Worm (Caenorhabditis elegans) whole organism, young adult: ENCODE measurements around the gene B0454.5.

ENCODE experiments used
- D2030.7 ChIP-seq: fragments of 200-800 bp; sonication (Bioruptor generic); IDR thresholded peaks from 2 replicates; pipeline ENCODE4 v1.3.6; 2022; ENCODE audit warnings: missing genetic modification reagents, missing genetic modification characterization, missing compliant biosample characterization
- dpff-1 ChIP-seq: sonication (generic microtip); optimal IDR thresholded peaks from 2 replicates; lab custom pipeline; 2017; ENCODE audit warnings: mild to moderate bottlenecking, missing genetic modification characterization, missing compliant biosample characterization
- snpc-4 ChIP-seq, 5 experiments: fragments of 150-350 bp in 1 of 5; sonication (generic microtip) in 4 of 5; optimal IDR thresholded peaks; 2 replicates each; lab custom pipeline; 2014 to 2018; ENCODE audit warnings: missing genetic modification characterization in 5 of 5, missing biosample characterization in 3 of 5, antibody characterized with exemption in 2 of 5, mild to moderate bottlenecking in 2 of 5, missing compliant biosample characterization in 2 of 5, missing genotype in 2 of 5, moderate library complexity in 2 of 5, missing genetic modification reagents in 1 of 5

DNA sequence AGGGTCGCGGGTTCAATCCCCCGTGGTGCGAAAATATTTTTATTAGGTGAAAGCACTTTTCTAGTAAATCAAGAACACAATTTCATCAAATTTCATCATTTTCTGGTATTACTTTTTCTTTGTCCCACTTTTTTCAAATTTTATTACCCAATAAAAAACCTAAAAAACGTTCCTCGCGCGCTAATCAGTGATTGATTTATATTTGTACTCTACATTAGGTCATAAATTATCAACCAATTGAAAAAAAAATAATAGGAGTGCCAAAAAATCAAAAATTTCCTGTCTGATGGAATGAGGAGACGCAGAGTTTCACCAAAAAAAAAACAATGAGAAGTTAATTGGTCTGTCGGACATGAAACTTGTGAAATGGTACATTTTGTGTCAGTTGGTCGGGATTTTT lies 14.0 kb upstream of the B0454.5 start:
- TF ChIP-seq dpff-1 (tag; lab: Kevin White, UChicago) (no peak), snpc-4 (GFP tag; optimal IDR thresholded peaks at IDR 0.05; lab: Kevin White, UChicago) (no peak), snpc-4 (tag; optimal IDR thresholded peaks at IDR 0.05; lab: Kevin White, UChicago) (no peak), D2030.7 (no peak)
